Worm (Caenorhabditis elegans): ENCODE results near the gene srh-182.

srh-182 gene

DNA sequence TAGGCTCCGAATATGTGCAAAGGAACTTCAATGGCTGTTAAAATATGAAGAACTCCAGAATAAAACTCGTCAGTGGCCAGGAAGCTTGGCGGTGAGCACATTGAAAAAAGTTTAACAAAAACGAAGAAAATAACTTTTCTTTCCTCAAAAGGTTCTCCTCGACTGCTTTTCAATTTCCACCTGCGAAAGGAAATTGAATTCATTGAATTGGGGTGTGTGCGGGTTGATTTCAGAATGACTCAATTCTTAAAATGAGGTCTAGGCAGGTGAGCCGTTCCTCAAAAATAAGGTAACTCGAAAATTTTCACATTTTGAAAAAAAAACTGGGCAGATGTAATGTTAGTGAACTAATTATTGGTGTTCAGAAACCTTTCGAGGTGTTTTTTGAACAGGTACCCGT lies at the start of gene srh-182:
Gene srh-182 (minus strand): TSS at position 101 of the 400 bp plus-strand sequence.
- TF ChIP-seq unc-62 (GFP tag; optimal IDR thresholded peaks at IDR 0.05) = no peak

ce11 chrV:18516496-18516895 lies 43.2 kb upstream of the srh-182 start, which contains the start of gene hmit-1.1:
Gene hmit-1.1 (plus strand): TSS chrV:18516789.
- no peak for TF ChIP-seq unc-62 (GFP tag; optimal IDR thresholded peaks at IDR 0.05)

DNA sequence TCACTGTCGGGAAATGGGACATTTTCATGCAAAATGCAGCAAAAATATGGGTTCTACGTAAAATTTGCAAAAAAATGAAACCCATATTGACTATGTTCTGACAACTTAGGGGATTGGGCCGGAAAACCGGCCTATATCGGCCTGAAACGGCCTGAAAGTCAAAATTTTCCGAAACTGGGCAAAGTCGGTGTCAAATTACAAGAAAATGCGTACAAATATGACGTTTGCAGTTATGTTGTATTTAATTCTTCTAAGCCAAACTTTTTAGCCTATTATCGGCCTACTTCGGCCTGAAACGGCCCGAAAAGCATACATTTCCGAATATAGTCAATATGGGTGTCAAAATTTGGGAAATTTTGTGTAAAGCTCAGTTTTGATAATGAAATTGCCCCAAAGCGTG lies 38.5 kb upstream of the srh-182 start:
- no peak for TF ChIP-seq unc-62 (GFP tag; optimal IDR thresholded peaks at IDR 0.05)

DNA sequence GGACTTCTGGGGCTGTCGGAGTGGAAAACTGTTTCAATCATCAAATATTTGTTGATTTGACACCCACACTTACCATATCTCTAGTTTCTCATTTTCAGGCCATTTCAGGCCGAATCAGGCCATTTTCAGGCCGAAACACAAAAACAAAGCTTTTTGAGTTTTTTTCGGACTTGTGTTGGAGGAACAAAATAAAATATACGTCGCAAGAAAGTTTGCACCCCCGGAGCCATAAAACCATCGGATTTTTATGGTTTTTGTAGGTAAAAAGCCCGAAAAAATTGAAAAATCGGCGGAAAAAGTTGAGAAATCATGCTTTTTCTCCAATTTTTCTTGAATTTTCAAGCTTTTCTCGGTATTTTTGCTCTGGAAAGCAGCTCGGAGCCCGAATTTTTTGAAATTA lies 35.2 kb upstream of the srh-182 start, which contains the start of gene Y51A2D.1:
Gene Y51A2D.1 (plus strand): TSS at position 301 of the 400 bp plus-strand sequence.
- no peak for TF ChIP-seq unc-62 (GFP tag; optimal IDR thresholded peaks at IDR 0.05)

- TF ChIP-seq unc-62 (GFP tag; optimal IDR thresholded peaks at IDR 0.05) = no peak
Observed at ce11 chrV:18506772-18507171, 33.5 kb upstream of the srh-182 start.

- no peak for TF ChIP-seq unc-62 (GFP tag; optimal IDR thresholded peaks at IDR 0.05)
Observed at ce11 chrV:18504610-18505009, 31.3 kb upstream of the srh-182 start.

DNA sequence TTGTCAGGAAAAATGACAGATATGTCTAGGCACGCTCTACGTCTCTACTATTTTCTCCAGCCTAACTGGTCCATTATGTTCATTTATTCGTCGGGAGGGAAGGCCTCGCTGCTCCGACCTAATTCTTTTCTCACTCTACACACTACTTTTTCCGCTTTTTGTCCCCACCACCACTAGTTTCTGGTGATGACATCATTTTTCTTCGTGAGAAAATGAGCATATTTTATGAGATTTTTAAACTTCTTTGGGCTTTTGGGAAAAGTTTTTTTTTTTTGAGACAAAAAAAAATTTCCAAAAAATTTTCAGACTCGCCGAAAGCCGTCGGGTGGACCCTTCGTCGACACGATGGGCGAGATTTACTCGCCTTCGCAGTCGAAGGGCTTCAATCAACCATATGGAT lies 18.6 kb upstream of the srh-182 start, which contains the start of gene slo-1:
Gene slo-1 (plus strand): TSS at position 301 of the 400 bp plus-strand sequence.
- TF ChIP-seq unc-62 (GFP tag; optimal IDR thresholded peaks at IDR 0.05) = no peak

DNA sequence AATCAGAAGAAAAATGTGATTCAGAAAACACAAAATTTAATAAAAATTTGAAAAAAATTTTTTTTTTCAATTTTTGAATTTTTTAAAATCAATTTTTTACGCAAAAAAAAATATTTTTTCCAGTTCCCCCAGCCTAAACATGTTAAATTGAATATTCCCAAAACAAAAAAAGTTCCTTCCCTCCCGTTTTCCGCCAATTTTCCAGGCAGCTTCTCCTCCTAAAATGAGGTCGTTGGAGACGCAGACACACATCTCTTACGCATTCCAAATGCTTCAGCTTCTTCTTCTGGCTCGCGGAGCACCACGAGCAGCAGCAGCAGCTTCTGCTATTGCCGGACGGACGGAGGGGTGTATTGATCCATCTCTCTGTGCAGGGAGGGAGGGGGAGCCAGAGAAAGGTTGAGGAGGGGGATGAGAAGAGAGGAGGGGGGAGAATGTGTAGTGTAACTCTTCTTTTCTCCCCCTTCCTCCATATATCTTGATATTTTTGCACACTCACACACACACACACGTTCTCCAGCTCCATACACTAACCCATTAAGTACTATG lies 17.0 kb upstream of the srh-182 start:
- no peak for TF ChIP-seq unc-62 (GFP tag; optimal IDR thresholded peaks at IDR 0.05)

- no peak for TF ChIP-seq unc-62 (GFP tag; optimal IDR thresholded peaks at IDR 0.05)
Observed at ce11 chrV:18487158-18487557, 13.8 kb upstream of the srh-182 start, which contains the start of gene Y51A2D.18. Gene Y51A2D.18 (minus strand): TSS chrV:18487258.

DNA sequence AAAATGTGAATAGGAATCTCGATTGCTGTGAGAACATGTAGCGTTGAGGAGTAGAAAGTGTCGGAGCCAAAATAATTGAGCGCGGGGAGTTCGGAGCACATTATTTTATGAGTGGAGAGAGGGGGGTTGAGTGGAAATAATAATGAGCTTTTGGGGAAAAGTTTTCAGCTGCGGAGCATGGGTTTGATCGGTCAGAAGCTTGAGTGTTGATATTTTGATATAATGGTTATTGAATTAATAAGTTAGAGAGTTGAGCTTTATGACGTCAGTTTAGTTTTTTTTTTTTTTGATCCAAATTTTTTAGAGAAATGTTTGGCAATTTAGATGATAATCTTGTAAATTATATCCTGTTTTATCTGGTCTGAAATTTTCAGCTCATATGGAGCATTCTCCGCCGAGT lies 6.9 kb upstream of the srh-182 start, which contains the start of gene srh-178:
Gene srh-178 (minus strand): TSS at position 101 of the 400 bp plus-strand sequence.
- no peak for TF ChIP-seq unc-62 (GFP tag; optimal IDR thresholded peaks at IDR 0.05)

DNA sequence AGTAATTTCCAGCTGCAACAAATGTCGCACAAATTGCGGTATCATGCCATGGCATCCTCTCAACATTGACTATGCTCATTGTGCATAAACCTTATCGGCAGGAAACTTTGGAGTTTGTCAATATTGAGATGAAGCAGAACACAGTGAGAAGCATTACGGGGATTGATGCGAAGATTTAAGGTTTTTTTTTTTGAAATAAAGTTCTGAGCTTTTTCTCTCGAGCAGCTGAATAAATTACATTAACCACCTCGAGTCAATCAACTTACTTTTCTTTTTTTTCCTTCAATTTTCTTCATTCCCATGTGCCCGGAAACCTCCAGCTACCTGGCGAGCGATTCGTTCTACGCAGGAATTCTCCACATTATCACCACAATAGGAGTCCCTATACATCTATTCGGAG lies 2.8 kb upstream of the srh-182 start, which contains the start of gene srh-179:
Gene srh-179 (plus strand): TSS at position 301 of the 400 bp plus-strand sequence.
- no peak for TF ChIP-seq unc-62 (GFP tag; optimal IDR thresholded peaks at IDR 0.05)

DNA sequence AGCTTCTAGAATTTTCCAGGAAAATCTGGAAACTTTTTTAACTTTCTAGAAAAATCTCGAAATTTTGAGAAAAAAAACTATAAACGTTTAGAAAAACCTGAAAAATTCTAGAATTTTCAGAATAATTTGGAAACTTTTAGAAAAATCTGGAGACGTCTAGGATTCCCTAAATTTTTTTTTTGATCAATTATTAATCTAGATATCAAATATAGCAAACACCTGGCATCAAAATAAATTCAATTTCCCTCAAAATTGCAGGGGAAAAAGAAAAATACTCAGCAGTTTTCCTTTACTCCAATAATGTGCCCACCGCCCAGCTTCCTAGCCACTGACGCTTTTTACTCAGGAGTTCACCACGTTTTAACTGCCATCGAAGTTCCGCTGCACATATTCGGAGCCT lies 908 bp upstream of the srh-182 start, which contains the start of gene srh-181:
Gene srh-181 (plus strand): TSS at position 301 of the 400 bp plus-strand sequence.
- no peak for TF ChIP-seq unc-62 (GFP tag; optimal IDR thresholded peaks at IDR 0.05)

DNA sequence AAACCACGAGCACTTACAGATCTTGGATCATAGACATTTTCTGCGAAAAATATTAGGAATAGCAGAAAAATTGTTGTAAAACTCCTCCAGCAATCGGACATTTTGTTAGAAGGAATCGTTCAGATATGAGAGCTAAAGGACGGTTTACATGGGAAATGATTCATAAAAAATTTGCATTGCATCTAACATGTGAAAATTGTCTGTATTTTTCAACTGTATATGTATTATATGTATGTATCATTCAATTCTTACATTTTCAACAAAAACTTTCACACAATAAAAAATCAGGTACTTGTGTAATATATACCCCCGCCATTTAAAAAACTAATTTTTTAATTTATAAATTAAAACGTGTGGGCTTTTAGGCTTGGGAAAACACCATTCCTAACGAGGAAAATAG lies 5.2 kb downstream of the srh-182 start, which contains the start of gene ZK228.13:
Gene ZK228.13 (minus strand): TSS at position 101 of the 400 bp plus-strand sequence.
- no peak for TF ChIP-seq unc-62 (GFP tag; optimal IDR thresholded peaks at IDR 0.05)

ce11 chrV:18462365-18462837 lies 10.9 kb downstream of the srh-182 start, which contains the start of gene ZK228.4:
Gene ZK228.4 (plus strand): TSS chrV:18462787.
- no peak for TF ChIP-seq unc-62 (GFP tag; optimal IDR thresholded peaks at IDR 0.05)

ce11 chrV:18461200-18461728 lies 12.1 kb downstream of the srh-182 start, which contains the start of gene ZK228.3:
Gene ZK228.3 (minus strand): TSS chrV:18461250.
- TF ChIP-seq unc-62 (GFP tag; optimal IDR thresholded peaks at IDR 0.05) = no peak

ce11 chrV:18456574-18456973 lies 16.7 kb downstream of the srh-182 start, which contains the start of gene ZK228.10:
Gene ZK228.10 (plus strand): TSS chrV:18456874.
- TF ChIP-seq unc-62 (GFP tag; optimal IDR thresholded peaks at IDR 0.05) = no peak

DNA sequence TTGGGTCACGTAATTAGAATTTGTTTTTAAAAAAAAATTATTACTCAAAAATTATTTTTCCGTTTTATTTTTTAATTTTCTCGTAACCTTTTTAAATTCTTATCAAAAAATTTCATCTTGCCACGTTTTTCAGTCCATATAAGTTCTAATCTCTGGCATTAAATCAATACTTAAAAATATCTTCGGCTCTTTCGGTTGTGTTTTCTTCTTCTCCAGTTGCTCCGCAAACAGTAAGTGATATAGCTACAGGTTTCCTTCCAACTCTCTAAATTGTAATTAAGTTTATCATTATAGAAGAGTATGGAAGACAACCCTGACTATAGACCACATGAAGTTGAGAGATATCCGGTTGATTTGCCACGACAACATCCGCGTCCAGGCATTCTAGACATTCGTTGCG lies 29.2 kb downstream of the srh-182 start, which contains the start of gene ZK228.1:
Gene ZK228.1 (plus strand): TSS at position 301 of the 400 bp plus-strand sequence.
- no peak for TF ChIP-seq unc-62 (GFP tag; optimal IDR thresholded peaks at IDR 0.05)
